Worm (Caenorhabditis elegans): ENCODE measurements around the gene B0563.5.
"Not testable (repeated sequence)": the region's sequence is repeated elsewhere in the genome, so short reads cannot be mapped to it uniquely, and the experiment has no call there.

The B0563.5 gene

DNA sequence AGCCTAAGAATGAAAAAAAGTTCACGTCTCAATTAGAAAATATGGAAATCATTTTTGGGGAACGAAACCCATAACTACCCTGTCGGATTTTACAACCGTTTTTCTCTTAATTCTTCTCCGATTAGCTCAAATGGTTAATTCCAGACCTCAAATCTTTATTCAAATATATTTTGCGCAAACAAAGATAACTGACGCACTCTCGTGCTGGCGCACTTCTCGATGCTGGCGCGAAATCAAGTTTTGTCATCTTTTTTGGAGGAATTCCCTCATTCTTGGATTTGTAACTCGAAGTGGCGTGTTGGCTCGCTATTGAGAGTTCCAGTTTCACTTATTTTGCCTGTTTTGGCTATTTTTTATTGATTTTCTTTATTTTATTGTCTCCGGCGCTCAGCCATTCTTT, 28.4 kb upstream of the B0563.5 start:
- TF ChIP-seq F49E8.2 (tag; optimal IDR thresholded peaks at IDR 0.05; ENCODE audit: borderline replicate concordance) (no peak), attf-4 (tag; optimal IDR thresholded peaks at IDR 0.05) (no peak), nhr-111 (GFP tag; optimal IDR thresholded peaks at IDR 0.05) (no peak), nhr-11 (tag; optimal IDR thresholded peaks at IDR 0.05) (no peak), daf-19 (GFP tag; conservative IDR thresholded peaks at IDR 0.05) (no peak), skn-1 (tag; optimal IDR thresholded peaks at IDR 0.05) (no peak)

DNA sequence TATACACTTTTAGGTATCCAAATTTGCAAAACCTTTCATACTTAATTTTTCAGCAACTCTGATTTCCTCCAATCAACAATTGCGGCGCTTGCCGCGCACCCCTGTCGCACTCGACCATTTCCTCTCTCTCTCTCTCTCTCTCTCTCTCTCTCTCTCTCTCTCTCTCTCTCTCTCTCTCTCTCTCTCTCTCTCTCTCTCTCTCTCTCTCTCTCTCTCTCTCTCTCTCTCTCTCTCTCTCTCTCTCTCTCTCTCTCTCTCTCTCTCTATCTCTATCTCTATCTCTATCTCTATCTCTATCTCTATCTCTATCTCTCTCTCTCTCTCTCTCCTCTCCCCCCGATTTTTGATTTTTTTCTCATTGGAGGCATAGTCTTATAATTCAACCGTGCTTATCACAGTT, 27.2 kb upstream of the B0563.5 start:
- peak in 1 of 2 experiments; percentile 39 for TF ChIP-seq unc-62 (GFP tag; optimal IDR thresholded peaks at IDR 0.05 in 1 of 2)
- not testable (repeated sequence) for TF ChIP-seq unc-62 (tag; optimal IDR thresholded peaks at IDR 0.05)
- TF ChIP-seq set-16 (GFP tag; IDR thresholded peaks at IDR 0.05): peak; percentile 84

DNA sequence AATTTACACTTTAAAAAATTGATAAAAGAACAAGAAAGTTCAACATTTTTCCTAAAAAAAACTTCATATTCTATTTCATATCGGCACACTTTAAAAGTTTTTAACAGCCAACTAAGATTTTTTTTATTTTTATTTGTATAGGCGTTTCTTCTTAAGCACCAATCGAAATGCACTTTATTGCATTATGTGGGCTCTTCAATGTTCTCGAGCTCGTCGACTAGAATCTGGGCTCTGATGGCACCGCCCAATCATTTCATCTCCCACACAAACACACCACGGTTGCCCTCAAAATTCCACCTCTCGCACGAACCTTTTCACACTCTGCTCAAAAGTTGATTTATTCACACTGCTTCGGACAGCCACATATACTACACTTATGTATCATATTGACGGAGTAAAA, 8.5 kb upstream of the B0563.5 start, which contains the start of gene B0563.6:
B0563.6 (plus strand) TSS at position 301 of the 400 bp plus-strand sequence.
- TF ChIP-seq fkh-10 (GFP tag; optimal IDR thresholded peaks at IDR 0.05): no peak
- TF ChIP-seq F37D6.2 (tag; optimal IDR thresholded peaks at IDR 0.05): no peak
- no peak for TF ChIP-seq lim-7 (GFP tag; IDR thresholded peaks at IDR 0.05)
- no peak for TF ChIP-seq fos-1 (tag; optimal IDR thresholded peaks at IDR 0.05)
- no peak for TF ChIP-seq egl-43 (GFP tag; IDR thresholded peaks at IDR 0.05)
- TF ChIP-seq gei-8 (GFP tag; optimal IDR thresholded peaks at IDR 0.05): no peak
- TF ChIP-seq nhr-6 (tag; optimal IDR thresholded peaks at IDR 0.05): no peak
- no peak for TF ChIP-seq skn-1 (tag; optimal IDR thresholded peaks at IDR 0.05)
- TF ChIP-seq F49E8.2 (tag; optimal IDR thresholded peaks at IDR 0.05; ENCODE audit: borderline replicate concordance): no peak

DNA sequence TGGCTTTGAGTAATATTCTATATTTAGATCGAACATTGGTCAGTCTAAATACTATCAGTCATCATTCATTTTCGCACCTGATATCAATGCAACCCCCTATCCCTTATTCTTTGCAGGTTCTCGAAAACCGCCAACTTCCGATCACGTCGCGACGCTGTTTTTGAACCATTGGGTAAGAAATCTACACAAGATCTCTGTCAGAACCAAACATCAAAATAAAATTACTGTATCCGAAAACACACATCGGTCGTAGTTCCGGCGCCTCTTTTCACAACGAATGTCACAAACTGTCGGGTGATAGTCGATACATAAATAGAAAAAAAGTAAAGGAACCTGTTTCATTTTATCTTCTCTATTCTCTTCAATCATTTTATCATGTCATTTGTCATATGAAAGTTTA, 1.0 kb downstream of the B0563.5 start:
- TF ChIP-seq nhr-28 (tag; optimal IDR thresholded peaks at IDR 0.05): peak; percentile 70
- no peak for TF ChIP-seq nhr-102 (tag; optimal IDR thresholded peaks at IDR 0.05)
- no peak for TF ChIP-seq lin-13 (GFP tag; optimal IDR thresholded peaks at IDR 0.05)
- TF ChIP-seq lir-3 (tag; optimal IDR thresholded peaks at IDR 0.05): no peak
- TF ChIP-seq tra-1 (GFP tag; IDR thresholded peaks at IDR 0.05): peak; percentile 72
- TF ChIP-seq lin-1 (GFP tag; IDR thresholded peaks at IDR 0.05): 0 out of 2 replicates have a peak, but pooled peaks have one; percentile 31
- no peak for TF ChIP-seq ZK546.5 (tag; optimal IDR thresholded peaks at IDR 0.05)
- peak; percentile 32; the same call in 1 of the 2 replicates for TF ChIP-seq dmd-6 (GFP tag; IDR thresholded peaks at IDR 0.05)
- no peak for TF ChIP-seq ctbp-1 (GFP tag; IDR thresholded peaks at IDR 0.05)
- TF ChIP-seq egl-43 (GFP tag; IDR thresholded peaks at IDR 0.05): no peak
- TF ChIP-seq mxl-3 (GFP tag; optimal IDR thresholded peaks at IDR 0.05): peak; percentile 32
- peak; percentile 3 for TF ChIP-seq dve-1 (tag; optimal IDR thresholded peaks at IDR 0.05; ENCODE audit: insufficient read depth)
- peak in 1 of 2 experiments; percentile 23 for TF ChIP-seq mdl-1 (tag; optimal IDR thresholded peaks at IDR 0.05)
- TF ChIP-seq nhr-11 (tag; optimal IDR thresholded peaks at IDR 0.05): no peak
- no peak for TF ChIP-seq rbr-2 (tag; optimal IDR thresholded peaks at IDR 0.05)
- TF ChIP-seq aha-1 (tag): peak; percentile 91
- TF ChIP-seq fos-1 (tag; optimal IDR thresholded peaks at IDR 0.05): no peak
- no peak for TF ChIP-seq mes-2 (tag; optimal IDR thresholded peaks at IDR 0.05; ENCODE audit: poor library complexity, severe bottlenecking)
- peak; percentile 68 for TF ChIP-seq hlh-11 (tag; optimal IDR thresholded peaks at IDR 0.05)
- TF ChIP-seq unc-62 (GFP tag; optimal IDR thresholded peaks at IDR 0.05 in 1 of 2): peak in 1 of 2 experiments; percentile 27
- no peak for TF ChIP-seq unc-62 (tag; optimal IDR thresholded peaks at IDR 0.05)
- TF ChIP-seq lsy-2 (tag; optimal IDR thresholded peaks at IDR 0.05): peak in 1 of 2 experiments; percentile 39
- peak; percentile 32 for TF ChIP-seq hlh-30 (tag; optimal IDR thresholded peaks at IDR 0.05; ENCODE audit: insufficient read depth)
- TF ChIP-seq pha-4 (GFP tag; IDR thresholded peaks at IDR 0.05): no peak
- TF ChIP-seq pha-4 (tag; optimal IDR thresholded peaks at IDR 0.05): no peak
- TF ChIP-seq ceh-62 (tag; optimal IDR thresholded peaks at IDR 0.05): no peak
- no peak for TF ChIP-seq pqm-1 (tag; optimal IDR thresholded peaks at IDR 0.05)
- no peak for TF ChIP-seq Y5F2A.4 (GFP tag; optimal IDR thresholded peaks at IDR 0.05)
- TF ChIP-seq nhr-10 (tag; optimal IDR thresholded peaks at IDR 0.05): peak; percentile 8
- TF ChIP-seq nhr-48 (tag; optimal IDR thresholded peaks at IDR 0.05): peak; percentile 31
- no peak for TF ChIP-seq nhr-77 (tag; optimal IDR thresholded peaks at IDR 0.05)
- TF ChIP-seq ceh-20 (GFP tag; IDR thresholded peaks at IDR 0.05): peak; percentile 42; the same call in 1 of the 2 replicates
- TF ChIP-seq cey-2 (tag; optimal IDR thresholded peaks at IDR 0.05; ENCODE audit: borderline replicate concordance, insufficient read depth): peak; percentile 57
- no peak for TF ChIP-seq attf-4 (tag; optimal IDR thresholded peaks at IDR 0.05)

Data from whole organism, L4 larva.